Fruit fly (Drosophila melanogaster): ENCODE results near the gene Skel.
A peak's percentile ranks its signal among the peaks of the same experiment; 100 is the strongest.

Skel gene

dm6 chr3R:10675101-10675500, 11.6 kb upstream of the Skel start (continued):
- TF ChIP-seq NfI (GFP tag; optimal IDR thresholded peaks at IDR 0.05) (peak; percentile 1), CG7839 (tag; optimal IDR thresholded peaks at IDR 0.05) (peak; percentile 30), CG6765 (GFP tag; optimal IDR thresholded peaks at IDR 0.05) (peak; percentile 51), Dll (GFP tag; IDR thresholded peaks at IDR 0.05; ENCODE audit: partially characterized antibody) (peak; percentile 79), Fer3 (tag; optimal IDR thresholded peaks at IDR 0.05) (no peak)

dm6 chr3R:10677245-10677902, 9.4 kb upstream of the Skel start, which contains the start of gene CG6465:
TSS of gene CG6465 (minus strand) at chr3R:10677251.
- TF ChIP-seq CG11695 (GFP tag; IDR thresholded peaks at IDR 0.05) (no peak), CG2712 (tag; optimal IDR thresholded peaks at IDR 0.05) (peak; percentile 21), Chrac-16 (GFP tag; optimal IDR thresholded peaks at IDR 0.05) (no peak), CG2129 (GFP tag; IDR thresholded peaks at IDR 0.05; ENCODE audit: partially characterized antibody) (no peak), CG6654 (GFP tag; optimal IDR thresholded peaks at IDR 0.05) (no peak), dpn (GFP tag; optimal IDR thresholded peaks at IDR 0.05) (no peak), ap (GFP tag; IDR thresholded peaks at IDR 0.05) (no peak), Camta (GFP tag; optimal IDR thresholded peaks at IDR 0.05) (peak; percentile 33), CG6254 (GFP tag; optimal IDR thresholded peaks at IDR 0.05) (no peak), CG5953 (GFP tag; IDR thresholded peaks at IDR 0.05) (no peak), ttk (GFP tag; IDR thresholded peaks at IDR 0.05) (no peak), Ets65A (GFP tag) (peak; percentile 73), zfh2 (GFP tag; optimal IDR thresholded peaks at IDR 0.05) (no peak), Bteb2 (GFP tag; optimal IDR thresholded peaks at IDR 0.05) (no peak), wor (GFP tag; IDR thresholded peaks at IDR 0.05) (no peak), Six4 (GFP tag; optimal IDR thresholded peaks at IDR 0.05) (no peak), slou (GFP tag; optimal IDR thresholded peaks at IDR 0.05) (no peak), bsh (GFP tag; optimal IDR thresholded peaks at IDR 0.05) (no peak), gsb-n (tag; optimal IDR thresholded peaks at IDR 0.05) (peak; percentile 29), CG8478 (optimal IDR thresholded peaks at IDR 0.05) (peak; percentile 87), vvl (GFP tag; IDR thresholded peaks at IDR 0.05) (peak; percentile 84), hkb (optimal IDR thresholded peaks at IDR 0.05) (no peak), hkb (GFP tag; IDR thresholded peaks at IDR 0.05) (0 out of 2 replicates have a peak, but pooled peaks have one; percentile 50), chif (GFP tag; optimal IDR thresholded peaks at IDR 0.05) (no peak), Hr51 (GFP tag; optimal IDR thresholded peaks at IDR 0.05) (no peak), dmrt11E (tag; optimal IDR thresholded peaks at IDR 0.05) (peak; percentile 4), CG12769 (tag; optimal IDR thresholded peaks at IDR 0.05) (peak; percentile 18), ssp (GFP tag; IDR thresholded peaks at IDR 0.05) (0 out of 2 replicates have a peak, but pooled peaks have one; percentile 16), Dref (GFP tag; IDR thresholded peaks at IDR 0.05) (no peak), Vsx1 (GFP tag; optimal IDR thresholded peaks at IDR 0.05) (no peak), CG15073 (GFP tag; optimal IDR thresholded peaks at IDR 0.05) (no peak), amos (GFP tag; IDR thresholded peaks at IDR 0.05; ENCODE audit: partially characterized antibody) (peak; percentile 68), Dp (GFP tag; optimal IDR thresholded peaks at IDR 0.05) (peak; percentile 48), CG10543 (GFP tag; optimal IDR thresholded peaks at IDR 0.05) (peak; percentile 52), schlank (tag; optimal IDR thresholded peaks at IDR 0.05) (no peak), stwl (tag; optimal IDR thresholded peaks at IDR 0.05) (peak; percentile 85), Sox100B (GFP tag; optimal IDR thresholded peaks at IDR 0.05) (no peak), Opbp (GFP tag; IDR thresholded peaks at IDR 0.05; ENCODE audit: partially characterized antibody) (peak; percentile 57; the same call in 1 of the 3 replicates), lbe (GFP tag; optimal IDR thresholded peaks at IDR 0.05) (no peak), jumu (GFP tag; optimal IDR thresholded peaks at IDR 0.05) (no peak), CG8290 (GFP tag; optimal IDR thresholded peaks at IDR 0.05) (peak; percentile 39), CG8290 (tag; optimal IDR thresholded peaks at IDR 0.05) (peak; percentile 56 to 76), CG5180 (GFP tag; optimal IDR thresholded peaks at IDR 0.05) (no peak), CG6689 (GFP tag; IDR thresholded peaks at IDR 0.05) (0 out of 2 replicates have a peak, but pooled peaks have one; percentile 19)

Measured in whole organism, embryonic.